Worm (Caenorhabditis elegans) whole organism, L1 larva: ENCODE measurements around the gene F55C12.2.

Experiments
- C04F5.9 ChIP-seq: sonication (generic microtip); optimal IDR thresholded peaks from 2 replicates; lab custom pipeline; 2016; ENCODE audit warnings: missing genetic modification characterization, missing compliant biosample characterization
- C34B4.2 ChIP-seq: sonication (generic microtip); optimal IDR thresholded peaks from 2 replicates; lab custom pipeline; 2017; ENCODE audit warnings: mild to moderate bottlenecking, missing genetic modification characterization, missing compliant biosample characterization
- F16B12.6 ChIP-seq: fragments of 150-350 bp; optimal IDR thresholded peaks from 2 replicates; lab custom pipeline; 2014; ENCODE audit warnings: missing biosample characterization, missing genetic modification characterization
- aha-1 ChIP-seq: fragments of 150-350 bp; optimal IDR thresholded peaks from 2 replicates; lab custom pipeline; 2014; ENCODE audit warnings: missing biosample characterization, missing genetic modification characterization
- ceh-88 ChIP-seq: fragments of 200-800 bp; sonication (Bioruptor generic); IDR thresholded peaks from 2 replicates; pipeline ENCODE4 v1.3.6; 2022; ENCODE audit warnings: missing genetic modification characterization, missing compliant biosample characterization
- ceh-90 ChIP-seq: sonication (generic microtip); optimal IDR thresholded peaks from 2 replicates; lab custom pipeline; 2016; ENCODE audit warnings: missing genetic modification characterization, missing compliant biosample characterization
- ces-1 ChIP-seq: fragments of 150-350 bp; optimal IDR thresholded peaks from 2 replicates; lab custom pipeline; 2014; ENCODE audit warnings: missing biosample characterization, missing genetic modification reagents, missing genetic modification characterization
- dsc-1 ChIP-seq: sonication (generic microtip); optimal IDR thresholded peaks from 2 replicates; lab custom pipeline; 2016; ENCODE audit warnings: mild to moderate bottlenecking, missing genetic modification characterization, missing compliant biosample characterization
- efl-1 ChIP-seq, 4 experiments: fragments of 150-350 bp; optimal IDR thresholded peaks in 3 of 4; peaks in 1 of 4; 1 replicate in 1 of 4; 2 replicates in 3 of 4; lab custom pipeline; 2014; ENCODE audit warnings: missing biosample characterization in 2 of 4, missing genetic modification characterization in 2 of 4, missing genetic modification reagents in 2 of 4
- efl-3 ChIP-seq: fragments of 200-800 bp; sonication (Bioruptor generic); optimal IDR thresholded peaks from 2 replicates; lab custom pipeline; 2018; ENCODE audit warnings: mild to moderate bottlenecking, missing genetic modification characterization, missing compliant biosample characterization
- egl-13 ChIP-seq: sonication (generic microtip); optimal IDR thresholded peaks from 2 replicates; lab custom pipeline; 2016; ENCODE audit warnings: missing genotype, missing genetic modification reagents, missing genetic modification characterization, missing compliant biosample characterization
- egl-27 ChIP-seq, 2 experiments: fragments of 150-350 bp in 1 of 2; sonication (generic microtip); optimal IDR thresholded peaks; 3 replicates each; lab custom pipeline; 2017 to 2018; ENCODE audit warnings: missing biosample characterization in 2 of 2, missing genetic modification characterization in 2 of 2, missing genetic modification reagents in 2 of 2
- elt-3 ChIP-seq, 6 experiments: fragments of 150-350 bp in 1 of 6; sonication (generic microtip); optimal IDR thresholded peaks; 2 replicates each; lab custom pipeline; 2017 to 2018; ENCODE audit warnings: missing biosample characterization in 6 of 6, missing genetic modification characterization in 6 of 6, inconsistent platforms in 1 of 6
- ets-5 ChIP-seq: fragments of 200-800 bp; sonication (Bioruptor generic); IDR thresholded peaks from 2 replicates; pipeline ENCODE4 v1.3.6; 2022; ENCODE audit warnings: missing genetic modification characterization, missing compliant biosample characterization
- fkh-4 ChIP-seq: sonication (generic microtip); optimal IDR thresholded peaks from 2 replicates; lab custom pipeline; 2016; ENCODE audit warnings: missing compliant biosample characterization, missing genetic modification characterization, borderline replicate concordance
- fkh-8 ChIP-seq: sonication (generic microtip); optimal IDR thresholded peaks from 2 replicates; lab custom pipeline; 2016; ENCODE audit warnings: mild to moderate bottlenecking, missing genetic modification characterization, missing compliant biosample characterization
- hlh-17 ChIP-seq: fragments of 200-800 bp; sonication (Bioruptor generic); optimal IDR thresholded peaks from 2 replicates; lab custom pipeline; 2018; ENCODE audit warnings: missing genetic modification characterization, mild to moderate bottlenecking, missing compliant biosample characterization, moderate library complexity, borderline replicate concordance
- hlh-4 ChIP-seq: sonication (generic microtip); optimal IDR thresholded peaks from 2 replicates; lab custom pipeline; 2016; ENCODE audit warnings: mild to moderate bottlenecking, missing genetic modification characterization, missing compliant biosample characterization
- irx-1 ChIP-seq: sonication (generic microtip); optimal IDR thresholded peaks from 2 replicates; lab custom pipeline; 2016; ENCODE audit warnings: missing genetic modification characterization, missing compliant biosample characterization
- lin-14 ChIP-seq: fragments of 200-800 bp; sonication (Bioruptor generic); optimal IDR thresholded peaks from 2 replicates; lab custom pipeline; 2018; ENCODE audit warnings: mild to moderate bottlenecking, missing genetic modification characterization, moderate library complexity, missing compliant biosample characterization
- lin-35 ChIP-seq, 2 experiments: fragments of 150-350 bp; optimal IDR thresholded peaks; 2 replicates each; lab custom pipeline; 2014; ENCODE audit warnings: missing biosample characterization in 2 of 2, missing genetic modification characterization in 2 of 2, missing genetic modification reagents in 2 of 2
- lsy-2 ChIP-seq, 2 experiments: fragments of 150-350 bp; optimal IDR thresholded peaks; 2 replicates each; lab custom pipeline; 2014; ENCODE audit warnings: missing biosample characterization in 2 of 2, missing genetic modification characterization in 2 of 2
- mab-9 ChIP-seq: fragments of 200-800 bp; sonication (Bioruptor generic); IDR thresholded peaks from 2 replicates; pipeline ENCODE4 v1.3.6; 2022; ENCODE audit warnings: missing genetic modification reagents, missing genetic modification characterization, missing compliant biosample characterization
- nhr-11 ChIP-seq: fragments of 150-350 bp; optimal IDR thresholded peaks from 2 replicates; lab custom pipeline; 2014; ENCODE audit warnings: missing biosample characterization, missing genetic modification characterization
- nhr-47 ChIP-seq: sonication (generic microtip); optimal IDR thresholded peaks from 2 replicates; lab custom pipeline; 2016; ENCODE audit warnings: mild to moderate bottlenecking, missing genetic modification characterization, moderate library complexity, missing compliant biosample characterization
- nhr-71 ChIP-seq: sonication (generic microtip); optimal IDR thresholded peaks from 2 replicates; lab custom pipeline; 2016; ENCODE audit warnings: mild to moderate bottlenecking, missing genetic modification characterization, moderate library complexity, missing compliant biosample characterization
- nhr-77 ChIP-seq: fragments of 150-350 bp; optimal IDR thresholded peaks from 2 replicates; lab custom pipeline; 2014; ENCODE audit warnings: missing biosample characterization, missing genetic modification characterization
- nhr-84 ChIP-seq: sonication (generic microtip); optimal IDR thresholded peaks from 2 replicates; lab custom pipeline; 2017; ENCODE audit warnings: missing biosample characterization, missing genetic modification characterization
- nhr-90 ChIP-seq: sonication (generic microtip); optimal IDR thresholded peaks from 2 replicates; lab custom pipeline; 2016; ENCODE audit warnings: mild to moderate bottlenecking, missing genetic modification characterization, missing compliant biosample characterization; ENCODE audit not compliant: poor library complexity
- pqm-1 ChIP-seq: sonication (generic microtip); optimal IDR thresholded peaks from 3 replicates; lab custom pipeline; 2017; ENCODE audit warnings: missing biosample characterization, missing genetic modification characterization
- skn-1 ChIP-seq: fragments of 150-350 bp; optimal IDR thresholded peaks from 2 replicates; lab custom pipeline; 2014; ENCODE audit warnings: missing biosample characterization, missing genetic modification characterization
- snpc-4 ChIP-seq: fragments of 150-350 bp; optimal IDR thresholded peaks from 2 replicates; lab custom pipeline; 2014; ENCODE audit warnings: missing biosample characterization, missing genetic modification characterization
- snu-23 ChIP-seq: sonication (generic microtip); optimal IDR thresholded peaks from 2 replicates; lab custom pipeline; 2016; ENCODE audit warnings: missing genetic modification characterization, missing compliant biosample characterization
- sox-4 ChIP-seq: sonication (generic microtip); optimal IDR thresholded peaks from 2 replicates; lab custom pipeline; 2016; ENCODE audit warnings: missing genetic modification characterization, missing compliant biosample characterization
- sptf-1 ChIP-seq: fragments of 150-350 bp; optimal IDR thresholded peaks from 2 replicates; lab custom pipeline; 2014; ENCODE audit warnings: missing biosample characterization, missing genetic modification characterization
- swsn-7 ChIP-seq: sonication (generic microtip); optimal IDR thresholded peaks from 2 replicates; lab custom pipeline; 2016; ENCODE audit warnings: missing genetic modification characterization, missing compliant biosample characterization
- tbx-2 ChIP-seq: sonication (generic microtip); optimal IDR thresholded peaks from 2 replicates; lab custom pipeline; 2016; ENCODE audit warnings: missing genetic modification characterization, missing compliant biosample characterization
- tlp-1 ChIP-seq: fragments of 150-350 bp; optimal IDR thresholded peaks from 2 replicates; lab custom pipeline; 2014; ENCODE audit warnings: missing biosample characterization, missing genetic modification characterization
- unc-130 ChIP-seq: fragments of 150-350 bp; optimal IDR thresholded peaks from 2 replicates; lab custom pipeline; 2017; ENCODE audit warnings: missing biosample characterization, missing genetic modification characterization, inconsistent platforms
- unc-62 ChIP-seq: fragments of 150-350 bp; optimal IDR thresholded peaks from 2 replicates; lab custom pipeline; 2014; ENCODE audit warnings: missing biosample characterization, missing genetic modification reagents, missing genetic modification characterization
- zag-1 ChIP-seq: fragments of 150-350 bp; optimal IDR thresholded peaks from 2 replicates; lab custom pipeline; 2014; ENCODE audit warnings: missing biosample characterization, missing genetic modification characterization
- ztf-11 ChIP-seq, 2 experiments: sonication (generic microtip); optimal IDR thresholded peaks; 2 replicates each; lab custom pipeline; 2016 to 2017; ENCODE audit warnings: missing genetic modification characterization in 2 of 2, missing biosample characterization in 1 of 2, missing compliant biosample characterization in 1 of 2

F55C12.2 gene

ce11 chrII:5885966-5886621 is 9.5 kb downstream of the F55C12.2 start (continued):
- TF ChIP-seq ceh-88 (GFP tag; lab: Robert Waterston, UW) (no peak), elt-3 (tag; optimal IDR thresholded peaks at IDR 0.05; lab: Kevin White, UChicago) (peak in 5 of 6 experiments; percentile 21 to 96 (median 35)), snu-23 (GFP tag; lab: Kevin White, UChicago) (peak; percentile 32), skn-1 (tag; lab: Kevin White, UChicago) (no peak), nhr-90 (tag; lab: Kevin White, UChicago) (peak; percentile 5), ceh-90 (tag; lab: Kevin White, UChicago) (no peak), mab-9 (GFP tag; lab: Robert Waterston, UW) (no peak), efl-3 (GFP tag; lab: Kevin White, UChicago) (no peak), fkh-8 (tag; lab: Kevin White, UChicago) (no peak), C04F5.9 (tag; lab: Kevin White, UChicago) (no peak), fkh-4 (tag; lab: Kevin White, UChicago) (no peak), nhr-84 (tag; lab: Kevin White, UChicago) (no peak), dsc-1 (tag; lab: Kevin White, UChicago) (no peak), egl-13 (tag; lab: Kevin White, UChicago) (no peak), egl-27 (tag; optimal IDR thresholded peaks at IDR 0.05; lab: Kevin White, UChicago) (no peak), ces-1 (GFP tag; lab: Kevin White, UChicago) (no peak), tlp-1 (no peak), irx-1 (no peak), F16B12.6 (tag; lab: Kevin White, UChicago) (no peak), nhr-47 (tag; lab: Kevin White, UChicago) (no peak), unc-130 (no peak), hlh-17 (no peak), nhr-77 (tag; lab: Kevin White, UChicago) (no peak), hlh-4 (tag; lab: Kevin White, UChicago) (no peak), ets-5 (GFP tag; lab: Robert Waterston, UW) (no peak)
- TF ChIP-seq, all 84 proteins: peak for 17

DNA sequence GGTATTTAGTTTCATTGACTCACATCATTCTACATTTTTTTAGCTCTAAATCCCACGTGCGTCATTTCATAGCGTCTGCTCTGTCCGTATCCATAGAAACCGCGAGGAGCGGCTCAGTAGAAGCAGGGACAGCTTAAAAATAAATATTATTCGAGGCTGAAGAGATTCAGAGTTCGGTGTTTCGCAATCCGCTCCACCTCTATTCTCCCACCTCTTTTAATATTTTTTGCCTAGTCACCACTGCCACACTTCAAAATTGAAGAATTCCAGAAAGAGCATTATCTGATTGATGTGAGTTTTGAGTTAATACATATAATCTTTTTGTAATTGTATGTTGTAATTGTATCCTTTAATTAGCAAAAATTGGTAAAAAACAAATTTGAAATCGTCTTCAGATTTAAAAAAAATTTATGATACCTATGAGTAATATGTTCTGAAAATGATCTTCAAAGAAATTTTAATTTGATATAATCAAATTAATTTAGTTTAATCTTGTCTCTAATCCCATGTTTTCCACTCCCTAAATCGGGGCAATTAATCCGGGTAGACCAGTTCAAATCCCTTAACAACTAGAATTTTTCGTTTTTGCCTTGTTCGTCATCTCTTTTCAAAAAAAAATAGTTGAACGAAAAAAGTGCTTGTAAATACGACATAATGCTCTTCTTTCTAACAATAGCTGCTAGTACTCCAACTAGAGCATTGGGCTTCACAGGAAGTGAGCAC is 13.0 kb downstream of the F55C12.2 start:
- no peak for TF ChIP-seq efl-1 (optimal IDR thresholded peaks at IDR 0.05; lab: Kevin White, UChicago)
- peak in 1 of 2 experiments; percentile 58 for TF ChIP-seq efl-1 (GFP tag; optimal IDR thresholded peaks at IDR 0.05 in 1 of 2; lab: Kevin White, UChicago)
- TF ChIP-seq nhr-71 (tag; lab: Kevin White, UChicago) = peak; percentile 26
- no peak for TF ChIP-seq nhr-77 (tag; lab: Kevin White, UChicago)
- peak; percentile 87 for TF ChIP-seq fkh-8 (tag; lab: Kevin White, UChicago)
- TF ChIP-seq ztf-11 (tag; optimal IDR thresholded peaks at IDR 0.05; lab: Kevin White, UChicago) = no peak
- TF ChIP-seq swsn-7 = no peak
- TF ChIP-seq tbx-2 (tag; lab: Kevin White, UChicago) = no peak
- TF ChIP-seq nhr-11 (tag; lab: Kevin White, UChicago) = no peak
- TF ChIP-seq lin-35 (GFP tag; optimal IDR thresholded peaks at IDR 0.05; lab: Kevin White, UChicago) = no peak
- no peak for TF ChIP-seq unc-62 (GFP tag; lab: Kevin White, UChicago)
- no peak for TF ChIP-seq C34B4.2 (tag; lab: Kevin White, UChicago)
- TF ChIP-seq nhr-47 (tag; lab: Kevin White, UChicago) = no peak
- TF ChIP-seq lsy-2 (tag; optimal IDR thresholded peaks at IDR 0.05; lab: Kevin White, UChicago) = no peak
- TF ChIP-seq egl-27 (tag; optimal IDR thresholded peaks at IDR 0.05; lab: Kevin White, UChicago) = no peak
- TF ChIP-seq mab-9 (GFP tag; lab: Robert Waterston, UW) = no peak
- TF ChIP-seq snu-23 (GFP tag; lab: Kevin White, UChicago) = no peak
- no peak for TF ChIP-seq sox-4 (tag; lab: Kevin White, UChicago)
- no peak for TF ChIP-seq elt-3 (tag; optimal IDR thresholded peaks at IDR 0.05; lab: Kevin White, UChicago)
- no peak for TF ChIP-seq pqm-1 (tag; lab: Kevin White, UChicago)
- TF ChIP-seq lin-14 (GFP tag; lab: Kevin White, UChicago) = peak; percentile 25
- TF ChIP-seq ces-1 (GFP tag; lab: Kevin White, UChicago) = no peak
- TF ChIP-seq snpc-4 (tag; lab: Kevin White, UChicago) = no peak
- peak; percentile 65 for TF ChIP-seq dsc-1 (tag; lab: Kevin White, UChicago)
- TF ChIP-seq hlh-4 (tag; lab: Kevin White, UChicago) = no peak
- TF ChIP-seq aha-1 = no peak
- no peak for TF ChIP-seq irx-1
- TF ChIP-seq zag-1 (tag; lab: Kevin White, UChicago) = no peak
- TF ChIP-seq sptf-1 (tag; lab: Kevin White, UChicago) = no peak
